Worm (Caenorhabditis elegans) whole organism, L3 larva: ENCODE measurements around the gene F32H5.3.

ENCODE experiments used
- R02D3.7 ChIP-seq: fragments of 150-350 bp; optimal IDR thresholded peaks from 2 replicates; lab custom pipeline; 2014; ENCODE audit warnings: missing biosample characterization, missing genetic modification characterization
- ZK546.5 ChIP-seq: sonication (generic microtip); optimal IDR thresholded peaks from 2 replicates; lab custom pipeline; 2017; ENCODE audit warnings: missing biosample characterization, missing genetic modification characterization
- aly-2 ChIP-seq: fragments of 150-350 bp; optimal IDR thresholded peaks from 2 replicates; lab custom pipeline; 2014; ENCODE audit warnings: missing biosample characterization, missing genetic modification characterization
- ama-1 ChIP-seq: fragments of 150-350 bp; optimal IDR thresholded peaks from 2 replicates; lab custom pipeline; 2018
- ceh-16 ChIP-seq: sonication (generic microtip); optimal IDR thresholded peaks from 2 replicates; lab custom pipeline; 2017; ENCODE audit warnings: missing biosample characterization, missing genetic modification characterization
- ceh-28 ChIP-seq: fragments of 150-350 bp; optimal IDR thresholded peaks from 2 replicates; lab custom pipeline; 2014; ENCODE audit warnings: missing biosample characterization, missing genetic modification reagents, missing genetic modification characterization
- ceh-82 ChIP-seq: fragments of 150-350 bp; optimal IDR thresholded peaks from 2 replicates; lab custom pipeline; 2014; ENCODE audit warnings: missing biosample characterization, missing genetic modification characterization
- ceh-9 ChIP-seq: sonication (generic microtip); optimal IDR thresholded peaks from 2 replicates; lab custom pipeline; 2018; ENCODE audit warnings: missing biosample characterization, missing genetic modification characterization
- daf-12 ChIP-seq: fragments of 150-350 bp; optimal IDR thresholded peaks from 2 replicates; lab custom pipeline; 2014; ENCODE audit warnings: missing biosample characterization, missing genetic modification reagents, missing genetic modification characterization
- egl-27 ChIP-seq: sonication (generic microtip); optimal IDR thresholded peaks from 4 replicates; lab custom pipeline; 2017; ENCODE audit warnings: missing biosample characterization, missing genetic modification reagents, missing genetic modification characterization
- egl-5 ChIP-seq: fragments of 150-350 bp; optimal IDR thresholded peaks from 2 replicates; lab custom pipeline; 2017; ENCODE audit warnings: missing biosample characterization, missing genetic modification reagents, missing genetic modification characterization, inconsistent platforms
- elt-1 ChIP-seq: fragments of 150-350 bp; optimal IDR thresholded peaks from 2 replicates; lab custom pipeline; 2014; ENCODE audit warnings: missing biosample characterization, missing genetic modification characterization
- elt-2 ChIP-seq: sonication (generic microtip); optimal IDR thresholded peaks from 2 replicates; lab custom pipeline; 2016; ENCODE audit warnings: missing genetic modification reagents, mild to moderate bottlenecking, missing genetic modification characterization, missing compliant biosample characterization
- elt-3 ChIP-seq, 3 experiments: fragments of 150-350 bp in 1 of 3; sonication (generic microtip) in 2 of 3; optimal IDR thresholded peaks; 2 replicates in 2 of 3; 4 replicates in 1 of 3; lab custom pipeline; 2014 to 2017; ENCODE audit warnings: missing biosample characterization in 3 of 3, missing genetic modification characterization in 3 of 3
- eor-1 ChIP-seq, 2 experiments: fragments of 150-350 bp; optimal IDR thresholded peaks; 2 replicates each; lab custom pipeline; 2014 to 2018; ENCODE audit warnings: missing biosample characterization in 2 of 2, missing genetic modification characterization in 2 of 2
- fkh-10 ChIP-seq: sonication (generic microtip); optimal IDR thresholded peaks from 2 replicates; lab custom pipeline; 2017; ENCODE audit warnings: missing biosample characterization, missing genetic modification reagents, missing genetic modification characterization
- fkh-2 ChIP-seq: fragments of 150-350 bp; optimal IDR thresholded peaks from 2 replicates; lab custom pipeline; 2014; ENCODE audit warnings: missing biosample characterization, missing genetic modification reagents, missing genetic modification characterization
- fos-1 ChIP-seq: fragments of 150-350 bp; optimal IDR thresholded peaks from 2 replicates; lab custom pipeline; 2014; ENCODE audit warnings: missing biosample characterization, missing genetic modification characterization
- hmg-11 ChIP-seq: sonication (generic microtip); optimal IDR thresholded peaks from 2 replicates; lab custom pipeline; 2016; ENCODE audit warnings: missing genetic modification characterization, missing compliant biosample characterization
- jun-1 ChIP-seq: fragments of 150-350 bp; optimal IDR thresholded peaks from 2 replicates; lab custom pipeline; 2014; ENCODE audit warnings: missing biosample characterization, missing genetic modification reagents, missing genetic modification characterization
- lin-15B ChIP-seq: fragments of 150-350 bp; optimal IDR thresholded peaks from 2 replicates; lab custom pipeline; 2014; ENCODE audit warnings: missing biosample characterization, missing genetic modification characterization
- lin-39 ChIP-seq: fragments of 150-350 bp; optimal IDR thresholded peaks from 2 replicates; lab custom pipeline; 2018; ENCODE audit warnings: missing biosample characterization, missing genetic modification reagents, missing genetic modification characterization
- lsy-12 ChIP-seq: sonication (generic microtip); optimal IDR thresholded peaks from 2 replicates; lab custom pipeline; 2016; ENCODE audit warnings: mild to moderate bottlenecking, missing genetic modification characterization, missing compliant biosample characterization
- mdl-1 ChIP-seq: fragments of 150-350 bp; optimal IDR thresholded peaks from 2 replicates; lab custom pipeline; 2014; ENCODE audit warnings: missing biosample characterization, missing genetic modification characterization
- nfya-1 ChIP-seq: sonication (generic microtip); optimal IDR thresholded peaks from 2 replicates; lab custom pipeline; 2017; ENCODE audit warnings: missing genetic modification characterization, mild to moderate bottlenecking, missing compliant biosample characterization, antibody characterized with exemption, moderate library complexity; ENCODE audit not compliant: insufficient read depth
- nhr-11 ChIP-seq: fragments of 150-350 bp; optimal IDR thresholded peaks from 2 replicates; lab custom pipeline; 2014; ENCODE audit warnings: missing biosample characterization, missing genetic modification characterization
- nhr-12 ChIP-seq: fragments of 150-350 bp; optimal IDR thresholded peaks from 2 replicates; lab custom pipeline; 2014; ENCODE audit warnings: missing biosample characterization, missing genetic modification characterization
- nhr-23 ChIP-seq: fragments of 150-350 bp; optimal IDR thresholded peaks from 2 replicates; lab custom pipeline; 2014; ENCODE audit warnings: missing biosample characterization, missing genetic modification reagents, missing genetic modification characterization
- nhr-25 ChIP-seq: sonication (generic microtip); optimal IDR thresholded peaks from 2 replicates; lab custom pipeline; 2017; ENCODE audit warnings: missing biosample characterization, missing genetic modification characterization
- nhr-28 ChIP-seq: fragments of 150-350 bp; optimal IDR thresholded peaks from 2 replicates; lab custom pipeline; 2014; ENCODE audit warnings: missing biosample characterization, missing genetic modification characterization
- nhr-43 ChIP-seq: sonication (generic microtip); optimal IDR thresholded peaks from 2 replicates; lab custom pipeline; 2016; ENCODE audit warnings: mild to moderate bottlenecking, missing genetic modification characterization, missing compliant biosample characterization; ENCODE audit not compliant: poor library complexity, severe bottlenecking
- nhr-67 ChIP-seq: fragments of 150-350 bp; optimal IDR thresholded peaks from 2 replicates; lab custom pipeline; 2014; ENCODE audit warnings: missing biosample characterization, missing genetic modification characterization
- nhr-77 ChIP-seq: fragments of 150-350 bp; optimal IDR thresholded peaks from 2 replicates; lab custom pipeline; 2014; ENCODE audit warnings: missing biosample characterization, missing genetic modification characterization
- pha-4 ChIP-seq: fragments of 150-350 bp; optimal IDR thresholded peaks from 2 replicates; lab custom pipeline; 2014; ENCODE audit warnings: missing biosample characterization, missing genetic modification reagents, missing genetic modification characterization
- pqm-1 ChIP-seq: fragments of 150-350 bp; optimal IDR thresholded peaks from 2 replicates; lab custom pipeline; 2017; ENCODE audit warnings: missing biosample characterization, missing genetic modification characterization, inconsistent platforms
- sea-2 ChIP-seq: fragments of 150-350 bp; sonication (generic microtip); optimal IDR thresholded peaks from 4 replicates; lab custom pipeline; 2014; ENCODE audit warnings: missing biosample characterization, missing genetic modification reagents, missing genetic modification characterization
- skn-1 ChIP-seq: fragments of 150-350 bp; optimal IDR thresholded peaks from 2 replicates; lab custom pipeline; 2014; ENCODE audit warnings: missing biosample characterization, missing genetic modification characterization
- snpc-4 ChIP-seq: fragments of 150-350 bp; optimal IDR thresholded peaks from 2 replicates; lab custom pipeline; 2014; ENCODE audit warnings: missing biosample characterization, missing genetic modification characterization
- unc-39 ChIP-seq: sonication (generic microtip); optimal IDR thresholded peaks from 4 replicates; lab custom pipeline; 2017; ENCODE audit warnings: missing biosample characterization, missing genetic modification characterization
- zag-1 ChIP-seq: fragments of 150-350 bp; optimal IDR thresholded peaks from 2 replicates; lab custom pipeline; 2014; ENCODE audit warnings: missing biosample characterization, missing genetic modification characterization

Gene F32H5.3

DNA sequence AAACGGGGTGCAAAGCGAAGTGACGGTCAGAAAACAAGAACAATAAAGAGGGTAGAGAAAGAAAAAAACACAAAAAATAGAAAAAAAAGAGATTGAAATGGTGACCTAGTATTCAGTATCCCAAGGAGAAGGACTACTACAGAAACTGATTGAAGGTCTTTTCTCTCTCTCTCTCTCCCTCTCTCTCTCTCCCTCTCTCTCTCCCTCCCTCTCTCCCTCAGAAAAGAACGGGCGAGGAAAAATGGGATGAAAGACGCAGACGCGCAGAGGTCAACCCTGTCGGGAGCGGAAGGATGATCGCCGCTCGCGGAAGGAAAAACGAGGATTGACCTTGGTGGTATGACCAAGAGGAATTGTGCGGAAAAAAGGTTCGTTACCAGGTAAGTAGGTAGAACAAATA, 15.4 kb downstream of the F32H5.3 start (continued):
- no peak for TF ChIP-seq R02D3.7
- TF ChIP-seq fos-1 (tag; lab: Kevin White, UChicago) = no peak
- no peak for TF ChIP-seq nhr-12
- TF ChIP-seq ama-1 = no peak
- no peak for TF ChIP-seq ceh-82 (tag; lab: Kevin White, UChicago)

- no peak for TF ChIP-seq daf-12 (tag; lab: Kevin White, UChicago)
- TF ChIP-seq nhr-25 (tag; lab: Kevin White, UChicago) = peak; percentile 82
- no peak for TF ChIP-seq eor-1 (tag; optimal IDR thresholded peaks at IDR 0.05; lab: Kevin White, UChicago)
- no peak for TF ChIP-seq nhr-77
- TF ChIP-seq fkh-10 (GFP tag; lab: Kevin White, UChicago) = no peak
- no peak for TF ChIP-seq nhr-11 (tag; lab: Kevin White, UChicago)
- TF ChIP-seq ceh-82 (tag; lab: Kevin White, UChicago) = no peak
- TF ChIP-seq nfya-1 (tag; lab: Kevin White, UChicago) = peak; percentile 4
- no peak for TF ChIP-seq nhr-67 (tag; lab: Kevin White, UChicago)
- no peak for TF ChIP-seq nhr-28 (tag; lab: Kevin White, UChicago)
- TF ChIP-seq elt-1 (tag; lab: Kevin White, UChicago) = peak; percentile 27
- TF ChIP-seq pha-4 (tag; lab: Kevin White, UChicago) = no peak
- TF ChIP-seq elt-3 (tag; optimal IDR thresholded peaks at IDR 0.05; lab: Kevin White, UChicago) = no peak
- TF ChIP-seq nhr-43 (tag; lab: Kevin White, UChicago) = peak; percentile 33
- no peak for TF ChIP-seq zag-1 (tag; lab: Kevin White, UChicago)
- TF ChIP-seq fos-1 (tag; lab: Kevin White, UChicago) = no peak
- no peak for TF ChIP-seq ceh-16 (tag; lab: Kevin White, UChicago)
- no peak for TF ChIP-seq fkh-2 (tag; lab: Kevin White, UChicago)
- TF ChIP-seq sea-2 = no peak
- TF ChIP-seq lsy-12 = no peak
- no peak for TF ChIP-seq ZK546.5 (tag; lab: Kevin White, UChicago)
- no peak for TF ChIP-seq aly-2 (tag; lab: Kevin White, UChicago)
- no peak for TF ChIP-seq ceh-9
- no peak for TF ChIP-seq unc-39 (tag; lab: Kevin White, UChicago)
- TF ChIP-seq nhr-23 = peak; percentile 34
- TF ChIP-seq skn-1 (tag; lab: Kevin White, UChicago) = no peak
- no peak for TF ChIP-seq hmg-11
- TF ChIP-seq pqm-1 (tag; lab: Kevin White, UChicago) = no peak
- no peak for TF ChIP-seq lin-39 (tag; lab: Kevin White, UChicago)
- TF ChIP-seq mdl-1 (tag; lab: Kevin White, UChicago) = no peak
- TF ChIP-seq egl-5 (tag; lab: Kevin White, UChicago) = no peak
- no peak for TF ChIP-seq lin-15B (tag; lab: Kevin White, UChicago)
- peak; percentile 18 for TF ChIP-seq ceh-28 (tag; lab: Kevin White, UChicago)
- no peak for TF ChIP-seq snpc-4 (tag; lab: Kevin White, UChicago)
- TF ChIP-seq R02D3.7 = peak; percentile 19
- TF ChIP-seq, all 47 proteins: peak for 7
Observed at ce11 chrV:13375861-13376260, 16.7 kb downstream of the F32H5.3 start.

ce11 chrV:13377130-13377529, 18.0 kb downstream of the F32H5.3 start:
- TF ChIP-seq pqm-1 (tag; lab: Kevin White, UChicago) = peak; percentile 96
- TF ChIP-seq elt-2 (tag; lab: Kevin White, UChicago) = peak; percentile 99
- no peak for TF ChIP-seq elt-1 (tag; lab: Kevin White, UChicago)
- peak; percentile 4 for TF ChIP-seq nhr-25 (tag; lab: Kevin White, UChicago)
- TF ChIP-seq jun-1 (tag; lab: Kevin White, UChicago) = peak; percentile 39
- TF ChIP-seq eor-1 (tag; optimal IDR thresholded peaks at IDR 0.05; lab: Kevin White, UChicago) = no peak
- no peak for TF ChIP-seq nhr-12
- TF ChIP-seq ceh-9 = no peak
- TF ChIP-seq pha-4 (tag; lab: Kevin White, UChicago) = peak; percentile 57
- TF ChIP-seq egl-27 (tag; lab: Kevin White, UChicago) = no peak
- no peak for TF ChIP-seq ZK546.5 (tag; lab: Kevin White, UChicago)
